Fruit fly (Drosophila melanogaster) whole organism, embryonic: ENCODE data around the gene CG16865.
A peak's percentile ranks its signal among the peaks of the same experiment; 100 is the strongest.

ENCODE experiments used
- Abd-B ChIP-seq: fragments of 200-800 bp; sonication (Bioruptor generic); optimal IDR thresholded peaks from 2 replicates; lab custom pipeline; 2018; ENCODE audit warnings: missing biosample characterization, mild to moderate bottlenecking, missing genetic modification characterization, moderate library complexity
- C15 ChIP-seq: fragments of 200-800 bp; sonication (Bioruptor generic); IDR thresholded peaks from 3 replicates; pipeline ENCODE4 v1.3.6; 2022; ENCODE audit warnings: missing biosample characterization, missing genetic modification characterization
- CG10366 ChIP-seq: fragments of 200-800 bp; sonication (Bioruptor generic); IDR thresholded peaks from 2 replicates; pipeline ENCODE4 v1.3.6; 2022; ENCODE audit warnings: missing biosample characterization, missing genetic modification characterization
- CG11695 ChIP-seq: fragments of 200-800 bp; sonication (Bioruptor generic); IDR thresholded peaks from 3 replicates; pipeline ENCODE4 v1.3.6; 2022; ENCODE audit warnings: missing biosample characterization, missing genetic modification characterization
- CG11723 ChIP-seq: fragments of 200-800 bp; sonication (Bioruptor generic); optimal IDR thresholded peaks from 2 replicates; lab custom pipeline; 2017; ENCODE audit warnings: missing biosample characterization, mild to moderate bottlenecking, missing genetic modification characterization
- CG12071 ChIP-seq: fragments of 200-800 bp; sonication (Bioruptor generic); optimal IDR thresholded peaks from 3 replicates; lab custom pipeline; 2018; ENCODE audit warnings: missing biosample characterization, mild to moderate bottlenecking, missing genetic modification characterization
- CG12299 ChIP-seq: fragments of 200-800 bp; sonication (Bioruptor generic); optimal IDR thresholded peaks from 2 replicates; lab custom pipeline; 2018; ENCODE audit warnings: missing biosample characterization, mild to moderate bottlenecking, missing genetic modification characterization
- CG13624 ChIP-seq: fragments of 200-800 bp; sonication (Bioruptor generic); optimal IDR thresholded peaks from 2 replicates; lab custom pipeline; 2016; ENCODE audit warnings: missing biosample characterization, missing genetic modification characterization
- CG1529 ChIP-seq: fragments of 200-800 bp; sonication (Bioruptor generic); optimal IDR thresholded peaks from 3 replicates; lab custom pipeline; 2018; ENCODE audit warnings: missing biosample characterization, missing genetic modification characterization
- CG15514 ChIP-seq: fragments of 200-800 bp; sonication (Bioruptor generic); optimal IDR thresholded peaks from 3 replicates; lab custom pipeline; 2017; ENCODE audit warnings: missing biosample characterization, missing genetic modification characterization, mild to moderate bottlenecking, moderate library complexity, missing genetic modification reagents
- CG16813 ChIP-seq: fragments of 200-800 bp; sonication (Bioruptor generic); IDR thresholded peaks from 3 replicates; pipeline ENCODE4 v1.3.6; 2022; ENCODE audit warnings: missing biosample characterization, missing genetic modification characterization; ENCODE audit not compliant: partially characterized antibody
- CG17186 ChIP-seq: fragments of 200-800 bp; sonication (Bioruptor generic); optimal IDR thresholded peaks from 3 replicates; lab custom pipeline; 2017; ENCODE audit warnings: missing biosample characterization, missing genetic modification reagents, missing genetic modification characterization
- CG32767 ChIP-seq: fragments of 200-800 bp; sonication (Bioruptor generic); IDR thresholded peaks from 2 replicates; pipeline ENCODE4 v1.3.6; 2022; ENCODE audit warnings: missing biosample characterization, missing genetic modification characterization
- CG3726 ChIP-seq: fragments of 200-800 bp; sonication (Bioruptor generic); IDR thresholded peaks from 3 replicates; pipeline ENCODE4, ENCODE4 v1.3.6; 2022; ENCODE audit warnings: missing biosample characterization, missing genetic modification characterization
- CG6683 ChIP-seq: fragments of 200-800 bp; sonication (Bioruptor generic); optimal IDR thresholded peaks from 2 replicates; lab custom pipeline; 2017; ENCODE audit warnings: missing biosample characterization, mild to moderate bottlenecking, missing genetic modification characterization, missing genetic modification reagents
- CG6813 ChIP-seq: fragments of 200-800 bp; sonication (Bioruptor generic); optimal IDR thresholded peaks from 2 replicates; lab custom pipeline; 2017; ENCODE audit warnings: missing biosample characterization, missing genetic modification characterization, mild to moderate bottlenecking, moderate library complexity, missing genetic modification reagents
- CG7928 ChIP-seq: fragments of 200-800 bp; sonication (Bioruptor generic); optimal IDR thresholded peaks from 2 replicates; lab custom pipeline; 2017; ENCODE audit warnings: missing biosample characterization, mild to moderate bottlenecking, missing genetic modification characterization
- CG7963 ChIP-seq: fragments of 200-800 bp; sonication (Bioruptor generic); IDR thresholded peaks from 3 replicates; pipeline ENCODE4 v1.3.6; 2022; ENCODE audit warnings: missing biosample characterization, missing genetic modification characterization; ENCODE audit not compliant: partially characterized antibody
- CG8281 ChIP-seq: fragments of 200-800 bp; sonication (Bioruptor generic); optimal IDR thresholded peaks from 2 replicates; lab custom pipeline; 2018; ENCODE audit warnings: missing biosample characterization, mild to moderate bottlenecking, missing genetic modification characterization, moderate library complexity
- CG8478 ChIP-seq: fragments of >200 bp; optimal IDR thresholded peaks from 2 replicates; lab custom pipeline; 2018
- CTCF ChIP-seq: fragments of 200-800 bp; sonication (Bioruptor generic); optimal IDR thresholded peaks from 2 replicates; lab custom pipeline; 2017; ENCODE audit warnings: missing biosample characterization, mild to moderate bottlenecking, missing genetic modification characterization, moderate library complexity
- D ChIP-seq, 2 experiments: fragments of 200-800 bp in 1 of 2; fragments of >200 bp in 1 of 2; sonication (Bioruptor generic) in 1 of 2; optimal IDR thresholded peaks; 2 replicates in 1 of 2; 3 replicates in 1 of 2; lab custom pipeline; 2017; ENCODE audit warnings: mild to moderate bottlenecking in 1 of 2, missing biosample characterization in 1 of 2, missing genetic modification characterization in 1 of 2, missing genetic modification reagents in 1 of 2
- Doc3 ChIP-seq: fragments of 200-800 bp; sonication (Bioruptor generic); IDR thresholded peaks from 3 replicates; pipeline ENCODE4 v1.3.6; 2022; ENCODE audit warnings: missing biosample characterization, missing genetic modification characterization; ENCODE audit not compliant: partially characterized antibody
- Eip74EF ChIP-seq, 2 experiments: fragments of 200-800 bp in 1 of 2; fragments of >200 bp in 1 of 2; sonication (Bioruptor generic) in 1 of 2; optimal IDR thresholded peaks; 2 replicates each; lab custom pipeline; 2017 to 2019; ENCODE audit warnings: missing biosample characterization in 2 of 2, missing genetic modification characterization in 2 of 2, mild to moderate bottlenecking in 1 of 2, moderate library complexity in 1 of 2
- Fer3 ChIP-seq: fragments of 200-800 bp; sonication (Bioruptor generic); optimal IDR thresholded peaks from 2 replicates; lab custom pipeline; 2018; ENCODE audit warnings: missing biosample characterization, mild to moderate bottlenecking, missing genetic modification characterization, moderate library complexity
- Hey ChIP-seq: fragments of 200-800 bp; sonication (Bioruptor generic); optimal IDR thresholded peaks from 3 replicates; lab custom pipeline; 2018; ENCODE audit warnings: missing biosample characterization, mild to moderate bottlenecking, missing genetic modification characterization
- NC2α ChIP-seq: fragments of 200-800 bp; sonication (Bioruptor generic); optimal IDR thresholded peaks from 2 replicates; lab custom pipeline; 2016; ENCODE audit warnings: missing biosample characterization, missing genetic modification characterization
- Opbp ChIP-seq: fragments of 200-800 bp; sonication (Bioruptor generic); IDR thresholded peaks from 3 replicates; pipeline ENCODE4 v1.3.6; 2022; ENCODE audit warnings: missing biosample characterization, missing genetic modification characterization; ENCODE audit not compliant: partially characterized antibody
- Optix ChIP-seq: fragments of 200-800 bp; sonication (Bioruptor generic); IDR thresholded peaks from 3 replicates; pipeline ENCODE4 v1.3.6; 2022; ENCODE audit warnings: missing biosample characterization, missing genetic modification characterization
- Sox102F ChIP-seq: fragments of 200-800 bp; sonication (Bioruptor generic); optimal IDR thresholded peaks from 2 replicates; lab custom pipeline; 2018; ENCODE audit warnings: missing biosample characterization, mild to moderate bottlenecking, missing genetic modification characterization, moderate library complexity
- Stat92E ChIP-seq, 3 experiments: fragments of >200 bp in 2 of 3; fragments of 200-800 bp in 1 of 3; sonication (Bioruptor generic) in 1 of 3; optimal IDR thresholded peaks; 2 replicates each; lab custom pipeline; 2017 to 2019; ENCODE audit warnings: missing biosample characterization in 3 of 3, missing genetic modification characterization in 3 of 3, mild to moderate bottlenecking in 1 of 3, moderate library complexity in 1 of 3
- Vsx1 ChIP-seq: fragments of 200-800 bp; sonication (Bioruptor generic); optimal IDR thresholded peaks from 2 replicates; lab custom pipeline; 2017; ENCODE audit warnings: missing biosample characterization, mild to moderate bottlenecking, missing genetic modification characterization, missing genetic modification reagents
- Xbp1 ChIP-seq: fragments of 200-800 bp; sonication (Bioruptor generic); optimal IDR thresholded peaks from 3 replicates; lab custom pipeline; 2016; ENCODE audit warnings: missing biosample characterization, mild to moderate bottlenecking, missing genetic modification characterization
- amos ChIP-seq: fragments of 200-800 bp; sonication (Bioruptor generic); IDR thresholded peaks from 2 replicates; pipeline ENCODE4 v1.3.6; 2022; ENCODE audit warnings: missing biosample characterization, missing genetic modification characterization; ENCODE audit not compliant: partially characterized antibody
- az2 ChIP-seq: fragments of 200-800 bp; sonication (Bioruptor generic); optimal IDR thresholded peaks from 3 replicates; lab custom pipeline; 2016; ENCODE audit warnings: missing biosample characterization, missing genetic modification characterization
- bab2 ChIP-seq: fragments of 200-800 bp; sonication (Bioruptor generic); optimal IDR thresholded peaks from 2 replicates; lab custom pipeline; 2016; ENCODE audit warnings: missing biosample characterization, missing genetic modification characterization
- cg ChIP-seq: fragments of 200-800 bp; sonication (Bioruptor generic); optimal IDR thresholded peaks from 3 replicates; lab custom pipeline; 2019; ENCODE audit warnings: missing biosample characterization, mild to moderate bottlenecking, missing genetic modification characterization, moderate library complexity
- chn ChIP-seq: fragments of 200-800 bp; sonication (Bioruptor generic); optimal IDR thresholded peaks from 2 replicates; lab custom pipeline; 2016; ENCODE audit warnings: missing biosample characterization, missing genetic modification characterization
- crc ChIP-seq: fragments of 200-800 bp; sonication (Bioruptor generic); optimal IDR thresholded peaks from 2 replicates; lab custom pipeline; 2016; ENCODE audit warnings: missing biosample characterization, missing genetic modification characterization
- fu2 ChIP-seq: fragments of 200-800 bp; sonication (Bioruptor generic); optimal IDR thresholded peaks from 2 replicates; lab custom pipeline; 2016; ENCODE audit warnings: missing biosample characterization, missing genetic modification characterization
- gcm2 ChIP-seq: fragments of 200-800 bp; sonication (Bioruptor generic); optimal IDR thresholded peaks from 2 replicates; lab custom pipeline; 2016; ENCODE audit warnings: missing biosample characterization, missing genetic modification characterization
- grn ChIP-seq: fragments of 200-800 bp; sonication (Bioruptor generic); optimal IDR thresholded peaks from 3 replicates; lab custom pipeline; 2017; ENCODE audit warnings: missing biosample characterization, missing genetic modification characterization
- knrl ChIP-seq: fragments of 200-800 bp; sonication (Bioruptor generic); IDR thresholded peaks from 3 replicates; pipeline ENCODE4 v1.3.6; 2022; ENCODE audit warnings: missing biosample characterization, missing genetic modification characterization; ENCODE audit not compliant: partially characterized antibody
- mirr ChIP-seq: fragments of 200-800 bp; sonication (Bioruptor generic); optimal IDR thresholded peaks from 3 replicates; lab custom pipeline; 2018; ENCODE audit warnings: missing biosample characterization, mild to moderate bottlenecking, missing genetic modification characterization
- p53 ChIP-seq: fragments of 200-800 bp; sonication (Bioruptor generic); optimal IDR thresholded peaks from 2 replicates; lab custom pipeline; 2016; ENCODE audit warnings: missing biosample characterization, missing genetic modification characterization
- pita ChIP-seq: fragments of 200-800 bp; sonication (Bioruptor generic); optimal IDR thresholded peaks from 2 replicates; lab custom pipeline; 2017; ENCODE audit warnings: missing biosample characterization, mild to moderate bottlenecking, missing genetic modification characterization
- ro ChIP-seq: fragments of 200-800 bp; sonication (Bioruptor generic); IDR thresholded peaks from 2 replicates; pipeline ENCODE4 v1.3.6; 2022; ENCODE audit warnings: missing biosample characterization, missing genetic modification characterization
- tup ChIP-seq: fragments of 200-800 bp; sonication (Bioruptor generic); optimal IDR thresholded peaks from 2 replicates; lab custom pipeline; 2016; ENCODE audit warnings: missing biosample characterization, mild to moderate bottlenecking, missing genetic modification characterization, moderate library complexity
- unc-4 ChIP-seq: fragments of 200-800 bp; sonication (Bioruptor generic); IDR thresholded peaks from 2 replicates; pipeline ENCODE4 v1.3.6; 2022; ENCODE audit warnings: missing biosample characterization, missing genetic modification characterization; ENCODE audit not compliant: partially characterized antibody
- usp ChIP-seq: fragments of >200 bp; optimal IDR thresholded peaks from 2 replicates; lab custom pipeline; 2017; ENCODE audit warnings: missing biosample characterization, missing genetic modification characterization
- yki ChIP-seq: fragments of >200 bp; optimal IDR thresholded peaks from 3 replicates; lab custom pipeline; 2018

The CG16865 gene

dm6 chr2L:13778648-13779047, 32.7 kb upstream of the CG16865 start (continued):
- TF ChIP-seq az2 (GFP tag; lab: Kevin White, UChicago) (peak; percentile 20), crc (GFP tag; lab: Kevin White, UChicago) (no peak), Stat92E (GFP tag; optimal IDR thresholded peaks at IDR 0.05; lab: Kevin White, UChicago) (no peak), CG3726 (GFP tag; lab: Robert Waterston, UW) (no peak), CG16813 (GFP tag; lab: Robert Waterston, UW) (no peak), CG6813 (GFP tag; lab: Kevin White, UChicago) (no peak), fu2 (no peak), CG1529 (GFP tag; lab: Kevin White, UChicago) (no peak), unc-4 (no peak), NC2α (GFP tag; lab: Kevin White, UChicago) (no peak), Hey (no peak), CG8478 (no peak), CG10366 (GFP tag; lab: Robert Waterston, UW) (peak; percentile 58), cg (GFP tag; lab: Kevin White, UChicago) (no peak), Sox102F (peak; percentile 80), CG7963 (GFP tag; lab: Robert Waterston, UW) (no peak), C15 (GFP tag; lab: Robert Waterston, UW) (no peak), Xbp1 (GFP tag; lab: Kevin White, UChicago) (peak; percentile 48), usp (GFP tag; lab: Kevin White, UChicago) (no peak), yki (lab: Kevin White, UChicago) (no peak), mirr (no peak), Abd-B (GFP tag; lab: Kevin White, UChicago) (peak; percentile 67), grn (GFP tag; lab: Kevin White, UChicago) (no peak), Opbp (GFP tag; lab: Robert Waterston, UW) (no peak), chn (peak; percentile 18), CG6683 (GFP tag; lab: Kevin White, UChicago) (no peak), Vsx1 (peak; percentile 30), amos (no peak), CG15514 (GFP tag; lab: Kevin White, UChicago) (peak; percentile 10), CG12299 (tag; lab: Kevin White, UChicago) (peak; percentile 17), bab2 (GFP tag; lab: Kevin White, UChicago) (peak; percentile 51), pita (GFP tag; lab: Kevin White, UChicago) (no peak), CG7928 (GFP tag; lab: Kevin White, UChicago) (no peak), Doc3 (GFP tag; lab: Robert Waterston, UW) (no peak), knrl (GFP tag; lab: Robert Waterston, UW) (no peak), CG11695 (no peak), D (optimal IDR thresholded peaks at IDR 0.05; lab: Kevin White, UChicago) (no peak), D (GFP tag; optimal IDR thresholded peaks at IDR 0.05; lab: Kevin White, UChicago) (peak; percentile 1), Optix (GFP tag; lab: Robert Waterston, UW) (no peak), gcm2 (GFP tag; lab: Kevin White, UChicago) (no peak), tup (no peak), ro (GFP tag; lab: Robert Waterston, UW) (no peak), CG13624 (peak; percentile 40), CG11723 (GFP tag; lab: Kevin White, UChicago) (no peak), p53 (GFP tag; lab: Kevin White, UChicago) (no peak), CG8281 (tag; lab: Kevin White, UChicago) (no peak), CG12071 (no peak), Fer3 (tag; lab: Kevin White, UChicago) (peak; percentile 38), CG32767 (GFP tag; lab: Robert Waterston, UW) (no peak), CG17186 (GFP tag; lab: Kevin White, UChicago) (no peak), Eip74EF (GFP tag; optimal IDR thresholded peaks at IDR 0.05; lab: Kevin White, UChicago) (peak in 1 of 2 experiments; percentile 66), CTCF (GFP tag; lab: Kevin White, UChicago) (no peak)
